Fruit fly (Drosophila melanogaster) Kc167 (cell line): Measurements from ENCODE around the gene CG44475.

ENCODE experiments used
- Myc ChIP-seq: fragments of >200 bp; optimal IDR thresholded peaks from 2 replicates; lab custom pipeline; 2017; ENCODE audit warnings: missing external identifiers
- Sin3A ChIP-seq: fragments of >200 bp; optimal IDR thresholded peaks from 2 replicates; lab custom pipeline; 2018; ENCODE audit warnings: missing external identifiers
- h ChIP-seq: fragments of >200 bp; optimal IDR thresholded peaks from 3 replicates; lab custom pipeline; 2018; ENCODE audit warnings: missing external identifiers
- insv ChIP-seq: fragments of >200 bp; optimal IDR thresholded peaks from 3 replicates; lab custom pipeline; 2018; ENCODE audit warnings: missing external identifiers
- psq ChIP-seq: fragments of >200 bp; optimal IDR thresholded peaks from 2 replicates; lab custom pipeline; 2017; ENCODE audit warnings: missing external identifiers
- ttk ChIP-seq: sonication (Bioruptor generic); optimal IDR thresholded peaks from 2 replicates; lab custom pipeline; 2017; ENCODE audit warnings: missing external identifiers

The CG44475 gene

dm6 chr2L:15907358-15907757 lies 24.4 kb upstream of the CG44475 start:
- TF ChIP-seq psq (lab: Kevin White, UChicago): no peak
- no peak for TF ChIP-seq Sin3A (lab: Kevin White, UChicago)
- TF ChIP-seq Myc (lab: Kevin White, UChicago): no peak
- TF ChIP-seq insv: no peak
- TF ChIP-seq ttk: no peak
- TF ChIP-seq h (lab: Kevin White, UChicago): no peak

DNA sequence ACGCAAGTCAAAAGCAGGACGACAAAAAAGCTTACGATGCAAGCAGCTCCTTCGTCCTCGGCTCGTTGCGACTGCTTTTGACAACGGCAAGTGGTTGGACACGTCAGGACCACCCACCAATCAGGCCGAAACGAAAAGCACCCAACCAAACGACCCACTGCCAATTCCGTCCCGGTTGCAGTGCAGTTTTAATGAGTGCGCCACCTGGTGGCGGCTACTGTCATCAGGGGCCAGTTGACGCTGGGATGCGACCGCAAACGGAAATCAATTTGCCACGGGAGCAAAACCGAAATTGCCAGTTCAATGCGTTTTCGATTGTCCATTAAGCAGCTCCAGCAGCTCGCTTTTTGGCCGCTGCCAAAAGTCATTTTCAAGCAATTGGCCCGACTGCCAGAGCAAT lies 20.7 kb upstream of the CG44475 start:
- TF ChIP-seq Myc (lab: Kevin White, UChicago) (no peak), h (lab: Kevin White, UChicago) (no peak), Sin3A (lab: Kevin White, UChicago) (no peak), psq (lab: Kevin White, UChicago) (no peak), insv (no peak), ttk (no peak)

DNA sequence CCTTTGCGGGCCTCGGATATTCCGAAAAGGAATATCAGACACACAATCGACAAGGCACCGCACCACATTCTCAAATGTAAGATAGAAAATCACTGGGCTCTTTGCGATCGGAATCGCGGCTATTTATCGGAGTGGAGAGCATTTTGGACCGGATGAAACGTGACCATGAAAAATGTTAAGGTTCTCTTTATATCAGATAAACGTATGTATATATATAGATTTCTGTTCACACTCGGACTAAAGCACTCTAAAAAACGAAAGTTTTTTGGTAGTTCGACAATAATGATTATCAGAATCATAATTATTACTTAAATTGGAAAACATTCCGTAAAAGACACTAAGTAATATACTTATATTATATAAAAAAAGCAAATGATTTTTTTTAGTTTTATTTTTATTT lies 19.3 kb upstream of the CG44475 start, which contains the start of gene CG31821:
Gene CG31821, minus strand, starts transcription at position 101 of the 400 bp plus-strand sequence.
- TF ChIP-seq insv: no peak
- no peak for TF ChIP-seq Sin3A (lab: Kevin White, UChicago)

- TF ChIP-seq Sin3A (lab: Kevin White, UChicago) (no peak), ttk (no peak)
Observed at dm6 chr2L:15900424-15900823, 17.4 kb upstream of the CG44475 start, which contains the start of gene CG31823. Gene CG31823 (minus strand): TSS chr2L:15900524.

dm6 chr2L:15895154-15895553 lies 12.2 kb upstream of the CG44475 start, which contains the start of gene CG31735:
Gene CG31735 (plus strand): TSS chr2L:15895454.
- TF ChIP-seq Sin3A (lab: Kevin White, UChicago): no peak
- no peak for TF ChIP-seq h (lab: Kevin White, UChicago)

DNA sequence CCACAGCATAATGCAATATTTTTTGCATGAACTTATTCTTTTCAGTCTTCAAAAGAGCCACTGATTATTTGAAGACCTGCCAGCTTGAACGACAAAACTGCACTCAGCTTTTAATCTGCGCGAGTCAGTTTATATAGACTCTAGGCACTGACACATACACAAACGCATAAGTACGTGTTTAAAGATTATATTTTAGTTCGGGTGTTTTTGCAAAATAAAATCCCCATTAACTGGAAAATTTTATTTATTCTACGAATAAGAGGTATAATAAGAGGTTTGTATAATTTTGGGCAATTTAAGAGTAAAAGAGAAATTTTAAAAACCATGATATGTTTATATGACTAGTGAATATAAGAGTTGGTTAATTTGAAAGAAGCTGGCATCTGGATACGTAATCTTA lies 10.7 kb upstream of the CG44475 start, which contains the start of gene Tep1:
Gene Tep1, minus strand, starts transcription at position 101 of the 400 bp plus-strand sequence.
- no peak for TF ChIP-seq Myc (lab: Kevin White, UChicago)
- TF ChIP-seq Sin3A (lab: Kevin White, UChicago): no peak
- no peak for TF ChIP-seq h (lab: Kevin White, UChicago)
- no peak for TF ChIP-seq ttk
- no peak for TF ChIP-seq insv
- no peak for TF ChIP-seq psq (lab: Kevin White, UChicago)

dm6 chr2L:15886187-15886586 lies 3.2 kb upstream of the CG44475 start:
- TF ChIP-seq psq (lab: Kevin White, UChicago): no peak
- TF ChIP-seq insv: no peak
- no peak for TF ChIP-seq h (lab: Kevin White, UChicago)
- TF ChIP-seq Sin3A (lab: Kevin White, UChicago): no peak
- no peak for TF ChIP-seq ttk
- no peak for TF ChIP-seq Myc (lab: Kevin White, UChicago)

DNA sequence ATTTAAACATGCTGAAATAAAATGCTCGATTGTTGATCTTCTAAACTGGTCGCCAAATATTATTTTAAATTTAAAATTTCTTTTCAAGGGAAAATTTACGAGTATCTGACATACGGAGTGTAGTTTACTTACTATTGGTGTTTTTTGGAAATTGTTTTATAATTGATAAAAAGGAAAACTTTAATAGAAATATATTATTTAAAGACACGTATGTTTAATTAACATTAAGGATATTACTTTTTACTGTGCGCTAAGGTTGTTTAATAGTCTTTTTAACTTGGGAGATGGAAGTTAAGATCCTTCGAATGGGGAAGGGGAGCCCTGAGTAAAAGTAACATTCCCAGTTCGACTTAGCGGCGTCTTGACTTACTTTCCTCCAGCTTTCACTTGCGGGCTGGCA lies 2.9 kb downstream of the CG44475 start, which contains the start of gene CG7653:
Gene CG7653, minus strand, starts transcription at position 101 of the 400 bp plus-strand sequence.
- TF ChIP-seq Sin3A (lab: Kevin White, UChicago) (no peak), Myc (lab: Kevin White, UChicago) (no peak), psq (lab: Kevin White, UChicago) (no peak), insv (no peak), ttk (no peak), h (lab: Kevin White, UChicago) (no peak)

DNA sequence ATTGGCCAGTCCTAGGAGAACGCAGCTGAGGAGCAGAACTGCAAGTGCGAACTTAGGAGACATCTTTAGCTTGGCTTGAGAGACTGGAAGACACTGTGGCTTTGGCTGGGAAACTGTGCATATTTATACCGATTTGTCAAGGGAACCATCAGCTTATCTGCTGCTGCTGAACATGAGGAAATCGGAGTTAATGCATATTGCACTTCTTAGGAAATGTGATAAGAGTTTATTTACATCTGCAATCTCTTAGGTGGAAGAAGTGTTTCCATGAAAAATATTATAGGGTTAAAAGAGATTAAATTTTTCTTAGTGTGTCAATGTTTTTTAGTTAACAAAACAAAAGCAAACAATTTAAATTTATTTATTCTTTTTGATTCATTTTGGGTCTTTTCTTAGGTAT lies 17.6 kb downstream of the CG44475 start, which contains the start of gene CG42792:
Gene CG42792, minus strand, starts transcription at position 101 of the 400 bp plus-strand sequence.
- TF ChIP-seq insv (no peak), ttk (no peak), h (lab: Kevin White, UChicago) (no peak), psq (lab: Kevin White, UChicago) (no peak), Myc (lab: Kevin White, UChicago) (no peak), Sin3A (lab: Kevin White, UChicago) (no peak)

dm6 chr2L:15853826-15854225 lies 29.2 kb downstream of the CG44475 start, which contains the start of gene Tektin-A:
Gene Tektin-A (plus strand): TSS chr2L:15854126.
- TF ChIP-seq insv (no peak), ttk (no peak), Myc (lab: Kevin White, UChicago) (no peak), Sin3A (lab: Kevin White, UChicago) (no peak), h (lab: Kevin White, UChicago) (no peak), psq (lab: Kevin White, UChicago) (no peak)

DNA sequence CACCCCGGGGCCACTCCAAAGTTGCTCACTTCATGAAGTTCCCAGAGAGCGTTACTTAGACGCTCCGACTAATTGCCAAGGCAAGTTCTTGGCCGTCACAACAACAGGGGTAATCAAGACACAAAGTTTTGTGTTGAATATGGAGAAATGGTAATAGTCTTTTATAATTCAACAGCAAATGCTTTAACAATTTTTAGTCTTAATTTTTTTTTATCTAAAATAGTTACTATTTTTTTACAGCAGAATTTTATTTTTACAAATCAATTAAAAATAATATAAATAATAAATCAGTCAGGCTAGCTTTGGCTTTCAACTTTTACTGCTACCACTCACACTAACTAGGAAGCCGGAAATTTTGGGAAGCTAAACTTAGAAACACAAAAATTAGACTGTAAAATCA lies 30.7 kb downstream of the CG44475 start, which contains the start of gene CG13243:
Gene CG13243, plus strand, starts transcription at position 301 of the 400 bp plus-strand sequence.
- TF ChIP-seq Myc (lab: Kevin White, UChicago) (no peak), Sin3A (lab: Kevin White, UChicago) (no peak), h (lab: Kevin White, UChicago) (no peak), ttk (no peak), psq (lab: Kevin White, UChicago) (no peak), insv (no peak)

- no peak for TF ChIP-seq Sin3A (lab: Kevin White, UChicago)
- no peak for TF ChIP-seq h (lab: Kevin White, UChicago)
- TF ChIP-seq insv: no peak
- no peak for TF ChIP-seq Myc (lab: Kevin White, UChicago)
- TF ChIP-seq ttk: no peak
- TF ChIP-seq psq (lab: Kevin White, UChicago): no peak
Observed at dm6 chr2L:15846600-15846999, 36.4 kb downstream of the CG44475 start.

DNA sequence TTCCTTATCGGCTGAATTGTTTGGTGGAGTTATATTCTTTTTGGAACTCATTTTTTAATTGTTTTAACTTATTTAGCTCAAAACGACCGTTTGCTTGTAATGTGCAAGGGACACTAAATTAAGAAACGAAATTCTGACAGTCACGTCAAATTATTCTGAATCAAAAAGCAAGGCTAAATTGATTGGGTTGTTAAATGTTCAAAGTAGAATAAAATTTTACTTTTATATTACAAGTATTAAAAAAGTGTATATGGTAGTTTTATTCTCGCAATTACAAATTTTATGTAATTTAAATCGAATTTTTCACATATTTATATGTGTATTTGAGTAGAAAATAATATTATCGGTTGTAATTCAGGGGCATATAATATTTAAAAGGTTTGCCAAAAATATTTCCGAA lies 47.4 kb downstream of the CG44475 start, which contains the start of gene CG18518:
Gene CG18518, minus strand, starts transcription at position 101 of the 400 bp plus-strand sequence.
- TF ChIP-seq Myc (lab: Kevin White, UChicago): no peak
- TF ChIP-seq psq (lab: Kevin White, UChicago): no peak
- no peak for TF ChIP-seq ttk
- TF ChIP-seq Sin3A (lab: Kevin White, UChicago): no peak
- no peak for TF ChIP-seq h (lab: Kevin White, UChicago)
- TF ChIP-seq insv: no peak
